Fruit fly (Drosophila melanogaster): Measurements from ENCODE around the gene Pex19.

Gene Pex19

dm6 chr2L:12045941-12046855 is 45.4 kb upstream of the Pex19 start, which contains the start of gene CG6770 (continued):
- peak; percentile 89 for TF ChIP-seq CG14014 (GFP tag; IDR thresholded peaks at IDR 0.05)
- TF ChIP-seq Hmx (GFP tag; optimal IDR thresholded peaks at IDR 0.05) = peak; percentile 2
- TF ChIP-seq CTCF (GFP tag; optimal IDR thresholded peaks at IDR 0.05) = peak; percentile 35
- TF ChIP-seq chn (GFP tag; optimal IDR thresholded peaks at IDR 0.05) = peak; percentile 47
- TF ChIP-seq CG12071 (GFP tag; optimal IDR thresholded peaks at IDR 0.05) = peak; percentile 37
- TF ChIP-seq CG17912 (GFP tag; optimal IDR thresholded peaks at IDR 0.05) = no peak
- TF ChIP-seq pzg (GFP tag; optimal IDR thresholded peaks at IDR 0.05) = no peak
- TF ChIP-seq CG7556 (GFP tag; optimal IDR thresholded peaks at IDR 0.05) = peak; percentile 90
- no peak for TF ChIP-seq fu2 (GFP tag; optimal IDR thresholded peaks at IDR 0.05)
- TF ChIP-seq peb (GFP tag; IDR thresholded peaks at IDR 0.05) = peak; percentile 70
- TF ChIP-seq Lim3 (GFP tag; IDR thresholded peaks at IDR 0.05) = no peak
- TF ChIP-seq PHDP (tag; optimal IDR thresholded peaks at IDR 0.05) = peak; percentile 93
- TF ChIP-seq nom (GFP tag; optimal IDR thresholded peaks at IDR 0.05) = peak; percentile 70
- 0 out of 2 replicates have a peak, but pooled peaks have one; percentile 40 for TF ChIP-seq Poxn (GFP tag; IDR thresholded peaks at IDR 0.05)
- peak; percentile 61 for TF ChIP-seq Max (GFP tag; optimal IDR thresholded peaks at IDR 0.05)
- 0 out of 2 replicates have a peak, but pooled peaks have one; percentile 13 for TF ChIP-seq CG8765 (GFP tag; IDR thresholded peaks at IDR 0.05)
- TF ChIP-seq z (GFP tag; IDR thresholded peaks at IDR 0.05) = no peak
- TF ChIP-seq az2 (GFP tag; optimal IDR thresholded peaks at IDR 0.05) = peak; percentile 54
- TF ChIP-seq Fer2 (tag; optimal IDR thresholded peaks at IDR 0.05) = peak; percentile 80
- peak; percentile 78 for TF ChIP-seq CG32767 (GFP tag; IDR thresholded peaks at IDR 0.05)
- no peak for TF ChIP-seq hbn (GFP tag; IDR thresholded peaks at IDR 0.05; ENCODE audit: partially characterized antibody)
- TF ChIP-seq Oaz (GFP tag; IDR thresholded peaks at IDR 0.05) = peak; percentile 74
- peak; percentile 53 for TF ChIP-seq CG2116 (GFP tag; optimal IDR thresholded peaks at IDR 0.05)
- TF ChIP-seq CG14441 (GFP tag; IDR thresholded peaks at IDR 0.05) = peak; percentile 80
- TF ChIP-seq cad (GFP tag; optimal IDR thresholded peaks at IDR 0.05) = no peak
- TF ChIP-seq CG7786 (GFP tag; optimal IDR thresholded peaks at IDR 0.05) = peak; percentile 31
- no peak for TF ChIP-seq CG34224 (GFP tag; IDR thresholded peaks at IDR 0.05; ENCODE audit: partially characterized antibody)
- TF ChIP-seq Rfx (GFP tag; IDR thresholded peaks at IDR 0.05) = peak; percentile 94
- TF ChIP-seq bsh (GFP tag; optimal IDR thresholded peaks at IDR 0.05) = peak; percentile 46 to 75
- peak; percentile 29 for TF ChIP-seq CG4707 (GFP tag; optimal IDR thresholded peaks at IDR 0.05)
- peak; percentile 77 for TF ChIP-seq CG17385 (GFP tag; optimal IDR thresholded peaks at IDR 0.05)
- peak; percentile 56 for TF ChIP-seq CG1529 (GFP tag; optimal IDR thresholded peaks at IDR 0.05)
- TF ChIP-seq Meics (GFP tag; optimal IDR thresholded peaks at IDR 0.05) = peak; percentile 91
- peak; percentile 84 for TF ChIP-seq fd3F (GFP tag; optimal IDR thresholded peaks at IDR 0.05)
- peak; percentile 52 for TF ChIP-seq phol (tag; optimal IDR thresholded peaks at IDR 0.05)
- TF ChIP-seq yki (optimal IDR thresholded peaks at IDR 0.05) = no peak
- no peak for TF ChIP-seq btn (GFP tag; optimal IDR thresholded peaks at IDR 0.05)
- peak; percentile 16 for TF ChIP-seq CG4282 (GFP tag; optimal IDR thresholded peaks at IDR 0.05)
- no peak; the same call in none of the 2 replicates for TF ChIP-seq CG1024 (GFP tag; IDR thresholded peaks at IDR 0.05)
- peak; percentile 73 for TF ChIP-seq CG9817 (tag; optimal IDR thresholded peaks at IDR 0.05)
- peak; percentile 81 for TF ChIP-seq CG17361 (GFP tag; IDR thresholded peaks at IDR 0.05)
- TF ChIP-seq YL-1 (GFP tag; optimal IDR thresholded peaks at IDR 0.05) = peak; percentile 69
- peak; percentile 87 for TF ChIP-seq gem (tag; optimal IDR thresholded peaks at IDR 0.05)
- peak; percentile 69; the same call in 1 of the 2 replicates for TF ChIP-seq danr (GFP tag; IDR thresholded peaks at IDR 0.05)
- peak; percentile 49 for TF ChIP-seq Vsx1 (GFP tag; optimal IDR thresholded peaks at IDR 0.05)
- no peak for TF ChIP-seq NC2α (GFP tag; optimal IDR thresholded peaks at IDR 0.05)
- TF ChIP-seq CG34422 (GFP tag; IDR thresholded peaks at IDR 0.05) = peak; percentile 68
- peak; percentile 79 for TF ChIP-seq Mrtf (GFP tag; IDR thresholded peaks at IDR 0.05)
- TF ChIP-seq hth (optimal IDR thresholded peaks at IDR 0.05) = no peak
- peak; percentile 86 for TF ChIP-seq cwo (GFP tag; optimal IDR thresholded peaks at IDR 0.05)

Measured in whole organism, embryonic.